Worm (Caenorhabditis elegans): ENCODE results near the gene ztf-18.

The ztf-18 gene

DNA sequence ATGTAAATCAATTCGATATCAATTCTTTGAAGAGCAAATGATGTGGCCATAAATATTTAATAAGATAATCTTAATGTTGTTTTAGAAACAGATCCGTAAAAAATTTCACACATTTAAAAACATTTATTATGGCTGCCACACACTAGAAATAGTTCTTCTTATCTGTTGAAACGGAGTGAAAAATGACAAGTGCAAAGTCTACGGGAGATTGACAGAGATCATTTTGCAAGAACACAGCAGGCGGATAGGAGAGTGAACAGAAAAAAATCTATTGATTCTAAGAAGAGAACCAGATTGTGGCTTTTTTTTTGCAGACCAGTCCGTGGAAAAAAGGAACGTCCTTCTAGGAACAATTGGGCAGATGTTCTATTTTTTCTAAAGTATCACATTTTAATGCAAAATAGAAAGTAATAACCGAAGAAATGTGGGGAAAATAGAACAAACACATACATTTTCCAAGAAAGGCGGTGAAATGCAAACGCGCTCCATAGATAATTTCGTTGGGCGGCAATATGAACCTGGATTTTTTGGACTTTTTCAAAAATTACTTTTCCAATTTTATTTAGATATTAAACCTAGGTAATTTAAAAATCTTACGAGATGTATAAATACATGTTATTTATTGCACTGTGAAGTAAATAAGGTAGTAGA is 6.2 kb upstream of the ztf-18 start (continued):
- TF ChIP-seq K11D2.4 (GFP tag; IDR thresholded peaks at IDR 0.05) = no peak
- peak; percentile 21 for TF ChIP-seq ztf-26 (tag; optimal IDR thresholded peaks at IDR 0.05)
- TF ChIP-seq dpl-1 (GFP tag; optimal IDR thresholded peaks at IDR 0.05) = peak; percentile 47
- TF ChIP-seq Y53F4B.3 (GFP tag; IDR thresholded peaks at IDR 0.05) = no peak

DNA sequence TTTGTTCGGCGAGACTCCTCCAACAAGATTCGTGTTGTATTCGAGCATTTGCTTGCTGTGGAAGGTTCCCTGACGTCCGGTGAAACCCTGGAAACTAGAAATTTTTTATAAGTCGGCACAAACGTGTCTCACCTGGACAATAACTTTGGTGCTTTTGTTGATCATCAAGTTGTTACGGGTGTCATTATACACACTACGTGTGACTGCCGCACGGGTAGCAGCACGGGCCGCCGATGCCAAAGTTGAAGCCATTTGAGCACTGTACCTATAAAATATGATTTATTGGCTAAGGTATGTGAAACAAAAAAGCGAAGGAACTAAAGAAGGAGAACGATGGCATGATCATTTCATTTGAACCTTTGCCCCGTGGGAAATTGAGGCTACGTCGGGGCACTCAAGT is 5.6 kb upstream of the ztf-18 start, which contains the start of gene sucl-2:
TSS of gene sucl-2 (minus strand) at position 265 of the 400 bp plus-strand sequence.
- TF ChIP-seq sptf-2 (GFP tag; optimal IDR thresholded peaks at IDR 0.05) (no peak), madf-3 (GFP tag; IDR thresholded peaks at IDR 0.05) (peak; percentile 68; the same call in 1 of the 2 replicates), aptf-2 (GFP tag; conservative IDR thresholded peaks at IDR 0.05) (no peak), hmg-1.2 (GFP tag; IDR thresholded peaks at IDR 0.05) (0 out of 2 replicates have a peak, but pooled peaks have one; percentile 8), ekl-4 (GFP tag; IDR thresholded peaks at IDR 0.05) (peak; percentile 33; the same call in 1 of the 2 replicates), ceh-100 (GFP tag; IDR thresholded peaks at IDR 0.05) (0 out of 2 replicates have a peak, but pooled peaks have one; percentile 9)

DNA sequence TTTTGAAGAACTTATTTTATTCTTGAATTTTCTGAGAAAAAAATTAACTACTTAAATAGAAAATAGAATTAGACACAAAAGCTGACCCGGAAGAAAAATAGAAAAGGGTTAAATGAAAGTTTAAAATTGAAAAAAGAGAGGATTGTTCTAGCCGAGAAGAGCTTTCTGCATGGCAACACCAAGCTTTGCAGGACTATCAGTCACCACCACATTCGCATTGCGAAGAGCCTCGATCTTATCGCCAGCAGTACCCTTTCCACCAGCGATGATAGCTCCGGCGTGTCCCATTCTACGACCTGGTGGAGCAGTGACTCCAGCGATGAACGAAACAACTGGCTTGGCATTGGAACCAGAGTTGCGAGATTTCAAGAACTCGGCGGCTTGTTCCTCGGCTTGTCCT is 4.6 kb upstream of the ztf-18 start:
- no peak for TF ChIP-seq F52B5.7 (tag; optimal IDR thresholded peaks at IDR 0.05)
- peak; percentile 44; the same call in 1 of the 2 replicates for TF ChIP-seq ceh-100 (GFP tag; IDR thresholded peaks at IDR 0.05)
- TF ChIP-seq gei-17 (GFP tag; optimal IDR thresholded peaks at IDR 0.05) = no peak
- TF ChIP-seq die-1 (tag; optimal IDR thresholded peaks at IDR 0.05) = no peak
- no peak for TF ChIP-seq atf-7 (tag; optimal IDR thresholded peaks at IDR 0.05)
- TF ChIP-seq ceh-91 (GFP tag; IDR thresholded peaks at IDR 0.05) = 0 out of 2 replicates have a peak, but pooled peaks have one; percentile 9
- TF ChIP-seq hsf-1 (GFP tag; IDR thresholded peaks at IDR 0.05) = peak; percentile 45; the same call in 1 of the 2 replicates
- no peak for TF ChIP-seq zim-3 (tag; optimal IDR thresholded peaks at IDR 0.05)
- peak; percentile 30; the same call in 1 of the 2 replicates for TF ChIP-seq madf-6 (GFP tag; IDR thresholded peaks at IDR 0.05)
- no peak for TF ChIP-seq B0019.2 (GFP tag; conservative IDR thresholded peaks at IDR 0.05)
- 0 out of 2 replicates have a peak, but pooled peaks have one; percentile 49 for TF ChIP-seq Y79H2A.3 (GFP tag; conservative IDR thresholded peaks at IDR 0.05)
- no peak for TF ChIP-seq ama-1 (optimal IDR thresholded peaks at IDR 0.05)
- TF ChIP-seq ama-1 (GFP tag; optimal IDR thresholded peaks at IDR 0.05) = no peak
- TF ChIP-seq lir-1 (GFP tag; conservative IDR thresholded peaks at IDR 0.05) = no peak
- TF ChIP-seq pbrm-1 (GFP tag; IDR thresholded peaks at IDR 0.05) = no peak
- peak; percentile 57; the same call in 1 of the 2 replicates for TF ChIP-seq ekl-4 (GFP tag; IDR thresholded peaks at IDR 0.05)
- 0 out of 2 replicates have a peak, but pooled peaks have one; percentile 27 for TF ChIP-seq dox-1 (GFP tag; IDR thresholded peaks at IDR 0.05)
- TF ChIP-seq F10E7.11 (tag; optimal IDR thresholded peaks at IDR 0.05) = peak; percentile 20
- no peak for TF ChIP-seq F55B11.4 (tag; optimal IDR thresholded peaks at IDR 0.05; ENCODE audit: borderline replicate concordance, insufficient read depth)
- no peak for TF ChIP-seq unc-130 (GFP tag; optimal IDR thresholded peaks at IDR 0.05)
- TF ChIP-seq F23B12.7 (tag; optimal IDR thresholded peaks at IDR 0.05; ENCODE audit: insufficient read depth) = no peak
- 0 out of 2 replicates have a peak, but pooled peaks have one; percentile 36 for TF ChIP-seq mcd-1 (GFP tag; IDR thresholded peaks at IDR 0.05)
- 0 out of 2 replicates have a peak, but pooled peaks have one; percentile 62 for TF ChIP-seq Y53G8AR.9 (GFP tag; conservative IDR thresholded peaks at IDR 0.05)
- no peak for TF ChIP-seq hrde-1 (tag; optimal IDR thresholded peaks at IDR 0.05; ENCODE audit: borderline replicate concordance)
- peak; percentile 39 for TF ChIP-seq him-1 (tag; optimal IDR thresholded peaks at IDR 0.05)
- 0 out of 2 replicates have a peak, but pooled peaks have one; percentile 57 for TF ChIP-seq ztf-28 (GFP tag; IDR thresholded peaks at IDR 0.05)
- TF ChIP-seq F39B2.1 (GFP tag; IDR thresholded peaks at IDR 0.05) = no peak
- no peak for TF ChIP-seq ceh-58 (GFP tag; IDR thresholded peaks at IDR 0.05)
- no peak for TF ChIP-seq zfh-2 (GFP tag; conservative IDR thresholded peaks at IDR 0.05)
- TF ChIP-seq B0336.3 (GFP tag; IDR thresholded peaks at IDR 0.05) = peak; percentile 46; the same call in 1 of the 2 replicates
- TF ChIP-seq F33H1.4 (GFP tag; IDR thresholded peaks at IDR 0.05) = no peak

Measured in whole organism, young adult.